Worm (Caenorhabditis elegans) whole organism, young adult: ENCODE data around the gene inf-1.

ENCODE experiments used
- B0261.1 ChIP-seq: sonication (generic microtip); optimal IDR thresholded peaks from 2 replicates; lab custom pipeline; 2016; ENCODE audit warnings: mild to moderate bottlenecking, missing genetic modification characterization, moderate library complexity, missing compliant biosample characterization
- B0336.3 ChIP-seq: fragments of 200-800 bp; sonication (Bioruptor generic); IDR thresholded peaks from 2 replicates; pipeline ENCODE4 v1.3.6; 2022; ENCODE audit warnings: missing genetic modification characterization, missing compliant biosample characterization
- F10E7.11 ChIP-seq: sonication (generic microtip); optimal IDR thresholded peaks from 2 replicates; lab custom pipeline; 2017; ENCODE audit warnings: mild to moderate bottlenecking, missing genetic modification characterization, moderate library complexity, missing compliant biosample characterization
- F23B12.7 ChIP-seq: sonication (generic microtip); optimal IDR thresholded peaks from 2 replicates; lab custom pipeline; 2017; ENCODE audit warnings: missing genetic modification characterization, mild to moderate bottlenecking, missing compliant biosample characterization, antibody characterized with exemption, moderate library complexity; ENCODE audit not compliant: insufficient read depth
- F49E8.2 ChIP-seq: sonication (generic microtip); optimal IDR thresholded peaks from 3 replicates; lab custom pipeline; 2017; ENCODE audit warnings: missing genetic modification characterization, mild to moderate bottlenecking, missing compliant biosample characterization, antibody characterized with exemption, moderate library complexity; ENCODE audit not compliant: insufficient read depth
- F57A8.1 ChIP-seq: fragments of 200-800 bp; sonication (Bioruptor generic); optimal IDR thresholded peaks from 2 replicates; lab custom pipeline; 2018; ENCODE audit warnings: mild to moderate bottlenecking, missing genetic modification characterization, moderate library complexity, missing compliant biosample characterization
- F57C9.4 ChIP-seq: sonication (generic microtip); optimal IDR thresholded peaks from 2 replicates; lab custom pipeline; 2017; ENCODE audit warnings: mild to moderate bottlenecking, missing genetic modification characterization, missing compliant biosample characterization
- Y56A3A.18 ChIP-seq: fragments of 200-800 bp; sonication (Bioruptor generic); IDR thresholded peaks from 2 replicates; pipeline ENCODE4 v1.3.6; 2022; ENCODE audit warnings: missing genetic modification reagents, missing genetic modification characterization, missing compliant biosample characterization
- Y95B8A.8 ChIP-seq: fragments of 200-800 bp; sonication (Bioruptor generic); IDR thresholded peaks from 2 replicates; pipeline ENCODE4 v1.3.6; 2022; ENCODE audit warnings: missing genetic modification reagents, missing genetic modification characterization, missing compliant biosample characterization
- ZK185.1 ChIP-seq: sonication (generic microtip); optimal IDR thresholded peaks from 2 replicates; lab custom pipeline; 2016; ENCODE audit warnings: mild to moderate bottlenecking, missing genetic modification characterization, missing compliant biosample characterization; ENCODE audit not compliant: poor library complexity, severe bottlenecking
- aptf-3 ChIP-seq: fragments of 200-800 bp; sonication (Bioruptor generic); IDR thresholded peaks from 2 replicates; pipeline ENCODE4 v1.3.6; 2022; ENCODE audit warnings: missing genetic modification characterization, missing compliant biosample characterization
- bed-1 ChIP-seq: fragments of 200-800 bp; sonication (Bioruptor generic); IDR thresholded peaks from 2 replicates; pipeline ENCODE4 v1.3.6; 2022; ENCODE audit warnings: missing genetic modification reagents, missing genetic modification characterization, missing compliant biosample characterization
- cebp-1 ChIP-seq, 2 experiments: fragments of 200-800 bp in 1 of 2; sonication (Bioruptor generic) in 1 of 2; sonication (generic microtip) in 1 of 2; IDR thresholded peaks in 1 of 2; optimal IDR thresholded peaks in 1 of 2; 2 replicates each; pipeline versions ENCODE4 v1.3.6 to Lab custom; 2017 to 2022; ENCODE audit warnings: missing compliant biosample characterization in 2 of 2, missing genetic modification characterization in 2 of 2, mild to moderate bottlenecking in 1 of 2, missing genetic modification reagents in 1 of 2, moderate library complexity in 1 of 2
- ceh-27 ChIP-seq: fragments of 200-800 bp; sonication (Bioruptor generic); optimal IDR thresholded peaks from 2 replicates; lab custom pipeline; 2018; ENCODE audit warnings: mild to moderate bottlenecking, missing genetic modification characterization, moderate library complexity, missing compliant biosample characterization
- ceh-91 ChIP-seq: fragments of 200-800 bp; sonication (Bioruptor generic); IDR thresholded peaks from 2 replicates; pipeline ENCODE4 v1.3.6; 2022; ENCODE audit warnings: missing genetic modification reagents, missing genetic modification characterization, missing compliant biosample characterization
- chd-7 ChIP-seq: sonication (generic microtip); optimal IDR thresholded peaks from 2 replicates; lab custom pipeline; 2016; ENCODE audit warnings: mild to moderate bottlenecking, missing genetic modification characterization, moderate library complexity, missing compliant biosample characterization
- dox-1 ChIP-seq: fragments of 200-800 bp; sonication (Bioruptor generic); IDR thresholded peaks from 2 replicates; pipeline ENCODE4 v1.3.6; 2022; ENCODE audit warnings: missing genetic modification reagents, missing genetic modification characterization, missing compliant biosample characterization
- efl-1 ChIP-seq: fragments of 150-350 bp; optimal IDR thresholded peaks from 2 replicates; lab custom pipeline; 2014; ENCODE audit warnings: missing biosample characterization, missing genetic modification reagents, missing genetic modification characterization
- ets-4 ChIP-seq: fragments of 200-800 bp; sonication (Bioruptor generic); optimal IDR thresholded peaks from 2 replicates; lab custom pipeline; 2018; ENCODE audit warnings: mild to moderate bottlenecking, missing genetic modification characterization, missing compliant biosample characterization
- fkh-3 ChIP-seq: sonication (generic microtip); optimal IDR thresholded peaks from 2 replicates; lab custom pipeline; 2016; ENCODE audit warnings: mild to moderate bottlenecking, missing genetic modification characterization, missing compliant biosample characterization
- gei-17 ChIP-seq: fragments of 200-800 bp; sonication (Bioruptor generic); optimal IDR thresholded peaks from 2 replicates; lab custom pipeline; 2018; ENCODE audit warnings: mild to moderate bottlenecking, missing genetic modification characterization, missing compliant biosample characterization
- hlh-12 ChIP-seq: sonication (generic microtip); optimal IDR thresholded peaks from 2 replicates; lab custom pipeline; 2016; ENCODE audit warnings: missing genetic modification characterization, missing compliant biosample characterization
- hmg-1.2 ChIP-seq: fragments of 200-800 bp; sonication (Bioruptor generic); IDR thresholded peaks from 2 replicates; pipeline ENCODE4 v1.3.6; 2022; ENCODE audit warnings: missing genetic modification reagents, missing genetic modification characterization, missing compliant biosample characterization
- hmg-20 ChIP-seq: fragments of 200-800 bp; sonication (Bioruptor generic); IDR thresholded peaks from 2 replicates; pipeline ENCODE4 v1.3.6; 2022; ENCODE audit warnings: missing genetic modification reagents, missing genetic modification characterization, missing compliant biosample characterization
- lag-1 ChIP-seq: fragments of 200-800 bp; sonication (Bioruptor generic); IDR thresholded peaks from 2 replicates; pipeline ENCODE4 v1.3.6; 2022; ENCODE audit warnings: missing genetic modification reagents, missing genetic modification characterization, missing compliant biosample characterization
- let-526 ChIP-seq: fragments of 200-800 bp; sonication (Bioruptor generic); IDR thresholded peaks from 2 replicates; pipeline ENCODE4 v1.3.6; 2022; ENCODE audit warnings: missing genetic modification reagents, missing genetic modification characterization, missing compliant biosample characterization
- let-607 ChIP-seq, 2 experiments: fragments of 200-800 bp in 1 of 2; sonication (Bioruptor generic) in 1 of 2; sonication (generic microtip) in 1 of 2; optimal IDR thresholded peaks; 2 replicates each; lab custom pipeline; 2016 to 2018; ENCODE audit warnings: mild to moderate bottlenecking in 2 of 2, missing compliant biosample characterization in 2 of 2, missing genetic modification characterization in 2 of 2, moderate library complexity in 2 of 2, missing genotype in 1 of 2
- lin-26 ChIP-seq: fragments of 200-800 bp; sonication (Bioruptor generic); IDR thresholded peaks from 2 replicates; pipeline ENCODE4 v1.3.6; 2022; ENCODE audit warnings: missing genetic modification reagents, missing genetic modification characterization, missing compliant biosample characterization
- lin-35 ChIP-seq, 3 experiments: fragments of 150-350 bp in 2 of 3; sonication (generic microtip) in 1 of 3; optimal IDR thresholded peaks; 2 replicates each; lab custom pipeline; 2014 to 2018; ENCODE audit warnings: missing biosample characterization in 3 of 3, missing genetic modification characterization in 3 of 3, missing genetic modification reagents in 3 of 3
- lin-54 ChIP-seq: fragments of 200-800 bp; sonication (Bioruptor generic); optimal IDR thresholded peaks from 2 replicates; lab custom pipeline; 2018; ENCODE audit warnings: mild to moderate bottlenecking, missing genetic modification characterization, missing compliant biosample characterization
- lir-1 ChIP-seq: fragments of 200-800 bp; sonication (Bioruptor generic); conservative IDR thresholded peaks from 2 replicates; pipeline ENCODE4 v1.3.6; 2022; ENCODE audit warnings: missing genetic modification reagents, missing genetic modification characterization, missing compliant biosample characterization
- lsl-1 ChIP-seq: fragments of 200-800 bp; sonication (Bioruptor generic); optimal IDR thresholded peaks from 2 replicates; lab custom pipeline; 2018; ENCODE audit warnings: mild to moderate bottlenecking, missing genetic modification characterization, moderate library complexity, missing compliant biosample characterization
- madf-10 ChIP-seq: sonication (generic microtip); optimal IDR thresholded peaks from 2 replicates; lab custom pipeline; 2016; ENCODE audit warnings: mild to moderate bottlenecking, missing genetic modification characterization, missing compliant biosample characterization
- madf-8 ChIP-seq: fragments of 200-800 bp; sonication (Bioruptor generic); conservative IDR thresholded peaks from 2 replicates; pipeline ENCODE4 v1.3.6; 2022; ENCODE audit warnings: missing genetic modification reagents, missing genetic modification characterization, missing compliant biosample characterization
- mxl-1 ChIP-seq: sonication (generic microtip); optimal IDR thresholded peaks from 2 replicates; lab custom pipeline; 2016; ENCODE audit warnings: missing genetic modification characterization, missing compliant biosample characterization
- nfya-1 ChIP-seq: sonication (generic microtip); optimal IDR thresholded peaks from 2 replicates; lab custom pipeline; 2017; ENCODE audit warnings: antibody characterized with exemption, missing compliant biosample characterization, missing genetic modification characterization, borderline replicate concordance; ENCODE audit not compliant: insufficient read depth
- nhr-27 ChIP-seq: fragments of 200-800 bp; sonication (Bioruptor generic); optimal IDR thresholded peaks from 2 replicates; lab custom pipeline; 2018; ENCODE audit warnings: mild to moderate bottlenecking, missing genetic modification characterization, moderate library complexity, missing compliant biosample characterization
- pha-4 ChIP-seq: fragments of 150-350 bp; sonication (generic microtip); optimal IDR thresholded peaks from 2 replicates; lab custom pipeline; 2014; ENCODE audit warnings: missing biosample characterization, missing genetic modification reagents, missing genetic modification characterization
- rcor-1 ChIP-seq: fragments of 200-800 bp; sonication (Bioruptor generic); IDR thresholded peaks from 2 replicates; pipeline ENCODE4 v1.3.6; 2022; ENCODE audit warnings: missing genetic modification reagents, missing genetic modification characterization, missing compliant biosample characterization
- sea-2 ChIP-seq: fragments of 200-800 bp; sonication (Bioruptor generic); IDR thresholded peaks from 2 replicates; pipeline ENCODE4 v1.3.6; 2022; ENCODE audit warnings: missing genetic modification characterization, missing compliant biosample characterization
- snpc-4 ChIP-seq, 5 experiments: fragments of 150-350 bp in 1 of 5; sonication (generic microtip) in 4 of 5; optimal IDR thresholded peaks; 2 replicates each; lab custom pipeline; 2014 to 2018; ENCODE audit warnings: missing genetic modification characterization in 5 of 5, missing biosample characterization in 3 of 5, antibody characterized with exemption in 2 of 5, mild to moderate bottlenecking in 2 of 5, missing compliant biosample characterization in 2 of 5, missing genotype in 2 of 5, moderate library complexity in 2 of 5, missing genetic modification reagents in 1 of 5
- zim-3 ChIP-seq: sonication (generic microtip); optimal IDR thresholded peaks from 2 replicates; lab custom pipeline; 2017; ENCODE audit warnings: mild to moderate bottlenecking, missing genetic modification characterization, moderate library complexity, missing compliant biosample characterization
- ztf-18 ChIP-seq: sonication (generic microtip); optimal IDR thresholded peaks from 2 replicates; lab custom pipeline; 2016; ENCODE audit warnings: missing genotype, mild to moderate bottlenecking, missing genetic modification characterization, missing compliant biosample characterization
- ztf-22 ChIP-seq: fragments of 200-800 bp; sonication (Bioruptor generic); optimal IDR thresholded peaks from 2 replicates; lab custom pipeline; 2018; ENCODE audit warnings: mild to moderate bottlenecking, missing genetic modification characterization, moderate library complexity, missing compliant biosample characterization
- ztf-25 ChIP-seq: fragments of 200-800 bp; sonication (Bioruptor generic); IDR thresholded peaks from 2 replicates; pipeline ENCODE4 v1.3.6; 2022; ENCODE audit warnings: missing genetic modification reagents, missing genetic modification characterization, missing compliant biosample characterization
- ztf-26 ChIP-seq: sonication (generic microtip); optimal IDR thresholded peaks from 2 replicates; lab custom pipeline; 2017; ENCODE audit warnings: missing genetic modification characterization, missing compliant biosample characterization
- ztf-6 ChIP-seq: fragments of 200-800 bp; sonication (Bioruptor generic); IDR thresholded peaks from 2 replicates; pipeline ENCODE4 v1.3.6; 2022; ENCODE audit warnings: missing genetic modification reagents, missing genetic modification characterization, missing compliant biosample characterization

inf-1 gene

DNA sequence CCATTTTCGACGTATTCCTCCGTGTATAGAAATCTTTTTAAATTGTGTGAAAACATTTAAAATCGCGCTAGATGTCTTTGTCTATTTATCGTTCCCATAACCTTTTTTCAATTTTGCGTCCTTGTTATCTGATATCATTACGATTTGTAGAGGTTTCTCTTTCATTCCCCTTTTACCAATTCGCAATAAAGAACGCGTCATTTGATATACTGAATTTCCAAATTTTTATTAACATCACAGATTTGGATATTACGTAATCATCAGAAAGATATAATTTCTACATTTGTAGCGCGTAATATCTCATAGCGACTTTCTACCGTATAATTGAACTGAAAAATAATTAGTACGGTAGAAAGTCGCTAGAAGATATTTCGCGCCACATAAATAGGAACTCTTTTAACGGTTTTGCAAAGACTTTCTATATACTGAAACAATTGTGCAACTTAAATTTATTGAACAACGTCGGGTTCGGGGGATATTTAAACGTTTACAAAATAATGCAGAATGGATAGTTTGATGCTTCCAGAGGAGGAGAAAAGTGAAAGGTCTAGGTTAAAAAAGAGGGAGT lies 28.8 kb downstream of the inf-1 start (continued):
- TF ChIP-seq gei-17 (GFP tag; lab: Kevin White, UChicago) (no peak), ZK185.1 (tag; lab: Kevin White, UChicago) (no peak), ztf-22 (GFP tag; lab: Kevin White, UChicago) (no peak), F57A8.1 (GFP tag; lab: Kevin White, UChicago) (no peak), ceh-27 (GFP tag; lab: Kevin White, UChicago) (no peak), nfya-1 (no peak), F49E8.2 (tag; lab: Kevin White, UChicago) (peak; percentile 33), bed-1 (no peak), ztf-18 (tag; lab: Kevin White, UChicago) (no peak), F10E7.11 (tag; lab: Kevin White, UChicago) (no peak), ets-4 (GFP tag; lab: Kevin White, UChicago) (no peak), lir-1 (no peak), ztf-25 (GFP tag; lab: Robert Waterston, UW) (no peak), B0336.3 (peak; percentile 82), let-607 (tag; optimal IDR thresholded peaks at IDR 0.05; lab: Kevin White, UChicago) (no peak), mxl-1 (tag; lab: Kevin White, UChicago) (no peak), fkh-3 (tag; lab: Kevin White, UChicago) (no peak), Y95B8A.8 (peak; percentile 12; the same call in 1 of the 2 replicates), aptf-3 (no peak), ztf-6 (GFP tag; lab: Robert Waterston, UW) (no peak), chd-7 (tag; lab: Kevin White, UChicago) (no peak), lin-26 (GFP tag; lab: Robert Waterston, UW) (no peak), pha-4 (tag; lab: Kevin White, UChicago) (no peak), madf-10 (tag; lab: Kevin White, UChicago) (no peak), hmg-1.2 (GFP tag; lab: Robert Waterston, UW) (no peak; the same call in none of the 2 replicates), sea-2 (GFP tag; lab: Robert Waterston, UW) (no peak), let-526 (GFP tag; lab: Robert Waterston, UW) (no peak), nhr-27 (tag; lab: Kevin White, UChicago) (no peak), dox-1 (GFP tag; lab: Robert Waterston, UW) (no peak), madf-8 (GFP tag; lab: Robert Waterston, UW) (peak; percentile 45; the same call in 1 of the 2 replicates), B0261.1 (tag; lab: Kevin White, UChicago) (no peak), ceh-91 (GFP tag; lab: Robert Waterston, UW) (peak; percentile 72), lag-1 (GFP tag; lab: Robert Waterston, UW) (no peak), F23B12.7 (tag; lab: Kevin White, UChicago) (no peak), lin-54 (GFP tag; lab: Kevin White, UChicago) (no peak), lsl-1 (peak; percentile 72)

DNA sequence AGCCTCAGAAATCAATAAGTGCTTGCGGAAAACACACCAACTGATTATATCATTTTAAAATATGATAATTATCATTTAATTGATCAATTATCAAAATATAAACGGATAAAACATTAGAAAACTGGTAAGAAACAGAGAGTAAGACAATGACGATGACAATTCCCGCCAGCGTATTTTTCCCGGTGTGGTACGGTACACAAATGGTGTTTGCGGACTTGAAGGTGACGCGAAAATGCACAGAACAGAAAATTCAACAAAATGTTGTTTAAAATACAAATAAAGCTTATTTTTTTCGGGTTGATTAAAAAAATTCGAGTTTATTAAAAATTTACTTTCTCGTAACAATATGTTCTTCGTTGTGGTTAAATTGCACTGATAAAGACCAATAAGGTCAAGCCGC lies 31.2 kb downstream of the inf-1 start:
- peak; percentile 33; the same call in 1 of the 2 replicates for TF ChIP-seq rcor-1 (GFP tag; lab: Robert Waterston, UW)
- TF ChIP-seq F57C9.4 (tag; lab: Kevin White, UChicago) = no peak
- no peak for TF ChIP-seq cebp-1 (GFP tag; IDR thresholded peaks at IDR 0.05; lab: Robert Waterston, UW)
- peak; percentile 17 for TF ChIP-seq cebp-1 (tag; optimal IDR thresholded peaks at IDR 0.05; lab: Kevin White, UChicago)
- TF ChIP-seq hmg-20 (GFP tag; lab: Robert Waterston, UW) = no peak
- no peak for TF ChIP-seq ztf-6 (GFP tag; lab: Robert Waterston, UW)
- no peak for TF ChIP-seq Y56A3A.18 (GFP tag; lab: Robert Waterston, UW)
- no peak for TF ChIP-seq zim-3 (tag; lab: Kevin White, UChicago)
- TF ChIP-seq lin-35 (GFP tag; optimal IDR thresholded peaks at IDR 0.05; lab: Kevin White, UChicago) = peak in 1 of 3 experiments; percentile 51
- no peak for TF ChIP-seq ceh-27 (GFP tag; lab: Kevin White, UChicago)
- no peak for TF ChIP-seq snpc-4 (GFP tag; optimal IDR thresholded peaks at IDR 0.05; lab: Kevin White, UChicago)
- peak in 1 of 4 experiments; percentile 4 for TF ChIP-seq snpc-4 (tag; optimal IDR thresholded peaks at IDR 0.05; lab: Kevin White, UChicago)
- TF ChIP-seq ztf-26 = no peak
- TF ChIP-seq ztf-18 (tag; lab: Kevin White, UChicago) = no peak
- TF ChIP-seq hlh-12 (tag; lab: Kevin White, UChicago) = no peak
- peak; percentile 98 for TF ChIP-seq efl-1
